Fruit fly (Drosophila melanogaster) whole organism, adult: Measurements from ENCODE around the gene CG17717.

ENCODE experiments used
- CG12768 ChIP-seq: fragments of 200-800 bp; sonication (Bioruptor generic); optimal IDR thresholded peaks from 2 replicates; lab custom pipeline; 2017; ENCODE audit warnings: missing biosample characterization, missing genetic modification characterization, mild to moderate bottlenecking, moderate library complexity, missing genetic modification reagents
- CG14711 ChIP-seq: fragments of 200-800 bp; sonication (Bioruptor generic); optimal IDR thresholded peaks from 2 replicates; lab custom pipeline; 2018; ENCODE audit warnings: missing biosample characterization, mild to moderate bottlenecking, missing genetic modification characterization, moderate library complexity
- CG33017 ChIP-seq: fragments of 200-800 bp; sonication (Bioruptor generic); optimal IDR thresholded peaks from 2 replicates; lab custom pipeline; 2018; ENCODE audit warnings: missing biosample characterization, mild to moderate bottlenecking, missing genetic modification characterization, moderate library complexity
- Crg-1 ChIP-seq: fragments of 200-800 bp; sonication (Bioruptor generic); optimal IDR thresholded peaks from 2 replicates; lab custom pipeline; 2016; ENCODE audit warnings: missing biosample characterization, missing genetic modification characterization
- Hr96 ChIP-seq: fragments of 200-800 bp; sonication (Bioruptor generic); optimal IDR thresholded peaks from 2 replicates; lab custom pipeline; 2016; ENCODE audit warnings: missing biosample characterization, missing genetic modification characterization
- Mnt ChIP-seq: fragments of 200-800 bp; sonication (Bioruptor generic); optimal IDR thresholded peaks from 2 replicates; lab custom pipeline; 2016; ENCODE audit warnings: missing biosample characterization, mild to moderate bottlenecking, missing genetic modification characterization
- bab1 ChIP-seq: fragments of 200-800 bp; sonication (Bioruptor generic); optimal IDR thresholded peaks from 3 replicates; lab custom pipeline; 2019; ENCODE audit warnings: missing biosample characterization, mild to moderate bottlenecking, missing genetic modification characterization, moderate library complexity
- cic ChIP-seq: fragments of 200-800 bp; sonication (Bioruptor generic); optimal IDR thresholded peaks from 2 replicates; lab custom pipeline; 2017; ENCODE audit warnings: missing biosample characterization, mild to moderate bottlenecking, missing genetic modification characterization, moderate library complexity
- cnc ChIP-seq, 2 experiments: fragments of >200 bp; optimal IDR thresholded peaks; 2 replicates each; lab custom pipeline; 2017
- kay ChIP-seq: fragments of 200-800 bp; sonication (Bioruptor generic); peaks from one replicate; lab custom pipeline; 2016; ENCODE audit warnings: missing biosample characterization, missing genetic modification characterization, borderline replicate concordance
- ovo ChIP-seq: fragments of 200-800 bp; sonication (Bioruptor generic); optimal IDR thresholded peaks from 2 replicates; lab custom pipeline; 2016; ENCODE audit warnings: missing biosample characterization, missing genetic modification characterization
- tj ChIP-seq: fragments of 200-800 bp; sonication (Bioruptor generic); optimal IDR thresholded peaks from 3 replicates; lab custom pipeline; 2017; ENCODE audit warnings: missing biosample characterization, mild to moderate bottlenecking, missing genetic modification characterization, moderate library complexity
- toe ChIP-seq: fragments of 200-800 bp; sonication (Bioruptor generic); optimal IDR thresholded peaks from 2 replicates; lab custom pipeline; 2016; ENCODE audit warnings: missing biosample characterization, missing genetic modification characterization

DNA sequence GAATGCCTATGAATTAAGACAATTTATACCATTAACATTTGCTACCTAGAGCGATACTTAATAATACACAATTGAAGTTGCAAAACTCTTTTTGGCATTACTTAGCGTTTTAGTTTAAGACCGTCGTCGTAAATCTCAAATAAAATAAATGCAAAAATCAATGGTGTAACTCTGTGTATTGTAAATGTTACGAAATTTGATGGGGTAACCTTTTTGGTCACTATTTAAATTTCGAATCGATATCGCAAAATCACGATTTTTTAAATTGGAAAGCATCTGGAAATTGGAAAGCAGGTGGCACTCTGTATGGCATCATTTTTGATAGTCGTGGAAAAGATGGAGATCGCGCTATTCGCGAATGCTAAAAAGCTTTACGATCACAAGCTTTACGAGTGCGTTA is 7.7 kb downstream of the CG17717 start, which contains the start of gene APC7:
- TF ChIP-seq Hr96, result no peak
- no peak for TF ChIP-seq toe (GFP tag; lab: Kevin White, UChicago)
- no peak for TF ChIP-seq Mnt (GFP tag; lab: Kevin White, UChicago)
- no peak for TF ChIP-seq CG14711 (tag; lab: Kevin White, UChicago)
- TF ChIP-seq CG33017 (tag; lab: Kevin White, UChicago), result no peak
- TF ChIP-seq ovo, result no peak
- TF ChIP-seq cic, result no peak
- TF ChIP-seq Crg-1 (GFP tag; lab: Kevin White, UChicago), result no peak
- TF ChIP-seq bab1 (GFP tag; lab: Kevin White, UChicago), result no peak
- TF ChIP-seq kay (GFP tag; lab: Kevin White, UChicago), result no peak
- TF ChIP-seq CG12768 (GFP tag; lab: Kevin White, UChicago), result no peak
- TF ChIP-seq cnc (optimal IDR thresholded peaks at IDR 0.05; lab: Kevin White, UChicago), result no peak
- no peak for TF ChIP-seq tj
